Fruit fly (Drosophila melanogaster): ENCODE data around the gene CG14443.

The CG14443 gene

dm6 chrX:6615476-6615875, 18.3 kb upstream of the CG14443 start (continued):
- TF ChIP-seq CG1603 (tag; optimal IDR thresholded peaks at IDR 0.05), result peak; percentile 58
- TF ChIP-seq CG7786 (GFP tag; optimal IDR thresholded peaks at IDR 0.05), result peak; percentile 32
- peak; percentile 24 for TF ChIP-seq CG12769 (tag; optimal IDR thresholded peaks at IDR 0.05)
- TF ChIP-seq Nf-YB (GFP tag; optimal IDR thresholded peaks at IDR 0.05), result no peak
- TF ChIP-seq cwo (GFP tag; optimal IDR thresholded peaks at IDR 0.05), result peak; percentile 9
- TF ChIP-seq Myb (GFP tag; optimal IDR thresholded peaks at IDR 0.05), result no peak
- TF ChIP-seq CG31224 (GFP tag; IDR thresholded peaks at IDR 0.05), result no peak
- TF ChIP-seq CG14014 (GFP tag; IDR thresholded peaks at IDR 0.05), result no peak
- TF ChIP-seq CG15269 (tag; optimal IDR thresholded peaks at IDR 0.05), result peak; percentile 3
- no peak for TF ChIP-seq CG2202 (tag; optimal IDR thresholded peaks at IDR 0.05)
- no peak for TF ChIP-seq CG2116 (GFP tag; optimal IDR thresholded peaks at IDR 0.05)
- no peak for TF ChIP-seq danr (GFP tag; IDR thresholded peaks at IDR 0.05)
- peak; percentile 68 for TF ChIP-seq ssp (GFP tag; IDR thresholded peaks at IDR 0.05)
- TF ChIP-seq Atf3 (GFP tag; optimal IDR thresholded peaks at IDR 0.05), result no peak
- peak; percentile 31 for TF ChIP-seq Xbp1 (GFP tag; optimal IDR thresholded peaks at IDR 0.05)
- TF ChIP-seq CG3407 (GFP tag; optimal IDR thresholded peaks at IDR 0.05), result no peak
- peak; percentile 63 for TF ChIP-seq Camta (GFP tag; optimal IDR thresholded peaks at IDR 0.05)
- TF ChIP-seq HmgD (GFP tag; optimal IDR thresholded peaks at IDR 0.05), result no peak
- TF ChIP-seq CG17912 (GFP tag; optimal IDR thresholded peaks at IDR 0.05), result no peak
- no peak for TF ChIP-seq bowl (GFP tag; IDR thresholded peaks at IDR 0.05)
- no peak for TF ChIP-seq amos (GFP tag; IDR thresholded peaks at IDR 0.05; ENCODE audit: partially characterized antibody)
- peak; percentile 5 for TF ChIP-seq CG11398 (GFP tag; optimal IDR thresholded peaks at IDR 0.05)
- no peak for TF ChIP-seq Taf1 (GFP tag; IDR thresholded peaks at IDR 0.05)
- no peak for TF ChIP-seq CG31388 (GFP tag; optimal IDR thresholded peaks at IDR 0.05)
- TF ChIP-seq ato (GFP tag; IDR thresholded peaks at IDR 0.05; ENCODE audit: partially characterized antibody), result no peak
- TF ChIP-seq C15 (GFP tag; IDR thresholded peaks at IDR 0.05), result no peak
- no peak for TF ChIP-seq wdn (GFP tag; IDR thresholded peaks at IDR 0.05)
- TF ChIP-seq her (GFP tag; optimal IDR thresholded peaks at IDR 0.05), result no peak
- peak; percentile 6 for TF ChIP-seq Dad (GFP tag; optimal IDR thresholded peaks at IDR 0.05)
- peak; percentile 18 for TF ChIP-seq Sox100B (GFP tag; optimal IDR thresholded peaks at IDR 0.05)
- TF ChIP-seq CG42726 (GFP tag; IDR thresholded peaks at IDR 0.05; ENCODE audit: partially characterized antibody), result no peak
- TF ChIP-seq CG14441 (GFP tag; IDR thresholded peaks at IDR 0.05), result peak; percentile 35
- no peak for TF ChIP-seq pho (GFP tag; optimal IDR thresholded peaks at IDR 0.05)
- no peak for TF ChIP-seq seq (GFP tag; IDR thresholded peaks at IDR 0.05)
- TF ChIP-seq CG31441 (GFP tag; IDR thresholded peaks at IDR 0.05), result peak; percentile 46; the same call in 1 of the 2 replicates
- no peak for TF ChIP-seq CG13123 (GFP tag; optimal IDR thresholded peaks at IDR 0.05)
- TF ChIP-seq CG12219 (GFP tag; optimal IDR thresholded peaks at IDR 0.05), result peak; percentile 10
- no peak for TF ChIP-seq HLH4C (GFP tag; IDR thresholded peaks at IDR 0.05; ENCODE audit: partially characterized antibody)
- peak; percentile 79 for TF ChIP-seq zfh1 (GFP tag; IDR thresholded peaks at IDR 0.05)
- no peak for TF ChIP-seq NC2α (GFP tag; optimal IDR thresholded peaks at IDR 0.05)
- TF ChIP-seq CG32772 (GFP tag; IDR thresholded peaks at IDR 0.05), result peak; percentile 74
- peak; percentile 6 for TF ChIP-seq tx (GFP tag; optimal IDR thresholded peaks at IDR 0.05)
- no peak for TF ChIP-seq Max (GFP tag; optimal IDR thresholded peaks at IDR 0.05)
- TF ChIP-seq Fer3 (tag; optimal IDR thresholded peaks at IDR 0.05), result peak; percentile 1
- TF ChIP-seq pita (GFP tag; optimal IDR thresholded peaks at IDR 0.05), result no peak
- no peak for TF ChIP-seq CrebB (tag; optimal IDR thresholded peaks at IDR 0.05)
- TF ChIP-seq da (GFP tag; optimal IDR thresholded peaks at IDR 0.05), result no peak
- no peak for TF ChIP-seq mld (GFP tag; IDR thresholded peaks at IDR 0.05; ENCODE audit: partially characterized antibody)
- peak; percentile 70; the same call in 1 of the 3 replicates for TF ChIP-seq so (GFP tag; IDR thresholded peaks at IDR 0.05)
- TF ChIP-seq odd (GFP tag; optimal IDR thresholded peaks at IDR 0.05), result no peak
- TF ChIP-seq CG6254 (GFP tag; optimal IDR thresholded peaks at IDR 0.05), result peak; percentile 23
- no peak for TF ChIP-seq Hmr (GFP tag; optimal IDR thresholded peaks at IDR 0.05)

All from whole organism, embryonic.